Worm (Caenorhabditis elegans) whole organism, L1 larva: ENCODE results near the gene srd-15.

ENCODE experiments used
- nhr-90 ChIP-seq: sonication (generic microtip); optimal IDR thresholded peaks from 2 replicates; lab custom pipeline; 2016; ENCODE audit warnings: mild to moderate bottlenecking, missing genetic modification characterization, missing compliant biosample characterization; ENCODE audit not compliant: poor library complexity
- unc-62 ChIP-seq: fragments of 150-350 bp; optimal IDR thresholded peaks from 2 replicates; lab custom pipeline; 2014; ENCODE audit warnings: missing biosample characterization, missing genetic modification reagents, missing genetic modification characterization

DNA sequence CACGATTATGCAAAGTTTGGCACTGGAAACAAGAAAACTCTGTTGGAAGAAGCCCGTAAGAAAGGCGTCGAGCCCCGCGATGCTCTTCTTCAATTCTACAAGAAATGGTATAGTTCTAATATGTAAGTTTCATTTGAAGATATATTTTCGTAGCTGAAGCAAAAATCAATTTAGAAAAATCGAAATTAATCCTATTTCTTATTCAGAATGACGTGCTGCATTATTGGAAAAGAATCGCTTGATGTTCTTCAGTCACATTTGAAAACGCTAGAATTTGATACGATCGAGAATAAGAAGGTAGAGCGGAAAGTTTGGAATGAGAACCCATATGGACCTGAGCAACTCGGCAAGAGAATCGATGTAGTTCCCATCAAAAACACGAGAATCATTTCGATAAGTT is 29.2 kb downstream of the srd-15 start:
- TF ChIP-seq unc-62 (GFP tag; lab: Kevin White, UChicago) (no peak), nhr-90 (tag; lab: Kevin White, UChicago) (no peak)
